Fruit fly (Drosophila melanogaster) whole organism, pupa: ENCODE results near the gene Syx8.

Experiments
- CG13204 ChIP-seq: fragments of 200-800 bp; sonication (Bioruptor generic); optimal IDR thresholded peaks from 2 replicates; lab custom pipeline; 2018; ENCODE audit warnings: missing biosample characterization, mild to moderate bottlenecking, missing genetic modification characterization, moderate library complexity
- CG32121 ChIP-seq: fragments of 200-800 bp; sonication (Bioruptor generic); IDR thresholded peaks from 2 replicates; pipeline ENCODE4 v1.3.6; 2022; ENCODE audit warnings: missing biosample characterization, missing genetic modification characterization
- CG34367 ChIP-seq: fragments of 200-800 bp; sonication (Bioruptor generic); optimal IDR thresholded peaks from 2 replicates; lab custom pipeline; 2018; ENCODE audit warnings: missing biosample characterization, mild to moderate bottlenecking, missing genetic modification characterization
- CG4496 ChIP-seq: fragments of 200-800 bp; sonication (Bioruptor generic); IDR thresholded peaks from 3 replicates; pipeline ENCODE4 v1.3.6; 2022; ENCODE audit warnings: missing biosample characterization, missing genetic modification characterization
- CG8159 ChIP-seq: fragments of 200-800 bp; sonication (Bioruptor generic); optimal IDR thresholded peaks from 3 replicates; lab custom pipeline; 2018; ENCODE audit warnings: missing biosample characterization, mild to moderate bottlenecking, missing genetic modification characterization, moderate library complexity
- CG8301 ChIP-seq: fragments of 200-800 bp; sonication (Bioruptor generic); optimal IDR thresholded peaks from 2 replicates; lab custom pipeline; 2018; ENCODE audit warnings: missing biosample characterization, mild to moderate bottlenecking, missing genetic modification characterization
- CG9948 ChIP-seq: fragments of 200-800 bp; sonication (Bioruptor generic); optimal IDR thresholded peaks from 2 replicates; lab custom pipeline; 2018; ENCODE audit warnings: missing biosample characterization, mild to moderate bottlenecking, missing genetic modification characterization, moderate library complexity

DNA sequence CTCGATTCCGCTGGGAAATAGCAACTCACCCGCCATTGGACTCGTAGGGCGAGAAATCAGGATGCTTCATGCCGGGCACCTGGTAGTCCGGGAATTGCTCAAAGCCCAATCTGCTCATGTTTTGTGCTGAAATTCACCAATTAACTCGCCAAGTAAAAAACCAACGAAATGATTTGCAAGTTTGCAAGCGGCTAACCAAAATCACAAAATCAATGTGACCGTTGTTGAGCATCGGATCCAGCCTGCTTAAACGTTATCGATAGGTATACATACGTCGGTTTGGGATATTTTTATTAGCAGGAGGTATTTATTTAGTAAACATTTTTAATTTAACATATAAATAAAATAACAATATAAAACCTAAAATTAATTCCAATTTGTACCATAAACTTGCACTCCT, 23.3 kb upstream of the Syx8 start, which contains the start of gene Prosbeta6:
- no peak for TF ChIP-seq CG34367
- TF ChIP-seq CG32121 (GFP tag; lab: Robert Waterston, UW) = no peak
- TF ChIP-seq CG8159 (tag; lab: Kevin White, UChicago) = no peak
- TF ChIP-seq CG4496 (GFP tag; lab: Robert Waterston, UW) = no peak
- TF ChIP-seq CG9948 (tag; lab: Kevin White, UChicago) = no peak
- no peak for TF ChIP-seq CG8301 (tag; lab: Kevin White, UChicago)
- TF ChIP-seq CG13204 (GFP tag; lab: Kevin White, UChicago) = no peak
